Fruit fly (Drosophila melanogaster) whole organism, wandering third instar larva: Measurements from ENCODE around the gene CG6225.

ENCODE experiments used
- CG32264 ChIP-seq: fragments of 200-800 bp; sonication (Bioruptor generic); optimal IDR thresholded peaks from 2 replicates; lab custom pipeline; 2016; ENCODE audit warnings: missing biosample characterization, missing genetic modification characterization
- Dif ChIP-seq: fragments of 200-275, 200-300 bp; sonication (Bioruptor generic); optimal IDR thresholded peaks from 2 replicates; lab custom pipeline; 2018; ENCODE audit warnings: missing biosample characterization, missing genetic modification characterization; ENCODE audit not compliant: partially characterized antibody
- Hnf4 ChIP-seq: fragments of 200-800 bp; sonication (Bioruptor generic); optimal IDR thresholded peaks from 2 replicates; lab custom pipeline; 2016; ENCODE audit warnings: missing biosample characterization, mild to moderate bottlenecking, missing genetic modification characterization
- Mio ChIP-seq: sonication (Bioruptor generic); optimal IDR thresholded peaks from 2 replicates; lab custom pipeline; 2016; ENCODE audit warnings: missing biosample characterization, missing genetic modification characterization
- OdsH ChIP-seq: fragments of 200-800 bp; sonication (Bioruptor generic); optimal IDR thresholded peaks from 2 replicates; lab custom pipeline; 2016; ENCODE audit warnings: missing biosample characterization, mild to moderate bottlenecking, missing genetic modification characterization
- Sp1 ChIP-seq: fragments of 200-800 bp; sonication (Bioruptor generic); optimal IDR thresholded peaks from 3 replicates; lab custom pipeline; 2019; ENCODE audit warnings: missing biosample characterization, mild to moderate bottlenecking, missing genetic modification characterization, moderate library complexity
- Vsx2 ChIP-seq: fragments of 200-300, 225-300 bp; sonication (Bioruptor generic); optimal IDR thresholded peaks from 2 replicates; lab custom pipeline; 2018; ENCODE audit warnings: missing biosample characterization, missing genetic modification characterization; ENCODE audit not compliant: partially characterized antibody
- dsf ChIP-seq: sonication (Bioruptor generic); optimal IDR thresholded peaks from 2 replicates; lab custom pipeline; 2016; ENCODE audit warnings: missing biosample characterization, missing genetic modification characterization, borderline replicate concordance
- h ChIP-seq: fragments of 200-800 bp; sonication (Bioruptor generic); optimal IDR thresholded peaks from 3 replicates; lab custom pipeline; 2016; ENCODE audit warnings: missing biosample characterization, mild to moderate bottlenecking, missing genetic modification characterization
- rgr ChIP-seq: fragments of 200-800 bp; sonication (Bioruptor generic); optimal IDR thresholded peaks from 3 replicates; lab custom pipeline; 2016; ENCODE audit warnings: missing biosample characterization, mild to moderate bottlenecking, missing genetic modification characterization
- sv ChIP-seq: fragments of 200-800 bp; sonication (Bioruptor generic); optimal IDR thresholded peaks from 3 replicates; lab custom pipeline; 2016; ENCODE audit warnings: missing biosample characterization, missing genetic modification characterization

The CG6225 gene

dm6 chr3R:12701257-12701656, 46.9 kb downstream of the CG6225 start:
- TF ChIP-seq Sp1, result no peak

- TF ChIP-seq sv (GFP tag; lab: Kevin White, UChicago), result no peak
- TF ChIP-seq Mio (GFP tag; lab: Kevin White, UChicago), result no peak
- TF ChIP-seq CG32264 (GFP tag; lab: Kevin White, UChicago), result no peak
- TF ChIP-seq OdsH, result no peak
- TF ChIP-seq Hnf4 (GFP tag; lab: Kevin White, UChicago), result no peak
- TF ChIP-seq Dif (GFP tag; lab: Kevin White, UChicago), result no peak
- TF ChIP-seq, all 38 proteins: peak for 0
Observed at dm6 chr3R:12701994-12702494, 47.7 kb downstream of the CG6225 start.

dm6 chr3R:12704861-12705260, 50.5 kb downstream of the CG6225 start, which contains the start of gene CG12279:
CG12279 (plus strand) TSS chr3R:12705094.
- TF ChIP-seq Vsx2 (GFP tag; lab: Kevin White, UChicago), result no peak
- no peak for TF ChIP-seq CG32264 (GFP tag; lab: Kevin White, UChicago)
- TF ChIP-seq rgr (GFP tag; lab: Kevin White, UChicago), result no peak
- no peak for TF ChIP-seq dsf (GFP tag; lab: Kevin White, UChicago)
- no peak for TF ChIP-seq h (GFP tag; lab: Kevin White, UChicago)
- TF ChIP-seq, all 38 proteins: peak for 0
